Fruit fly (Drosophila melanogaster) whole organism, larva: ENCODE results near the gene Oatp30B.
A peak's percentile ranks its signal among the peaks of the same experiment; 100 is the strongest.

Experiments used
- noc ChIP-seq: fragments of 200-800 bp; sonication (Bioruptor generic); optimal IDR thresholded peaks from 3 replicates; lab custom pipeline; 2019; ENCODE audit warnings: missing biosample characterization, mild to moderate bottlenecking, missing genetic modification characterization, moderate library complexity

Gene Oatp30B

DNA sequence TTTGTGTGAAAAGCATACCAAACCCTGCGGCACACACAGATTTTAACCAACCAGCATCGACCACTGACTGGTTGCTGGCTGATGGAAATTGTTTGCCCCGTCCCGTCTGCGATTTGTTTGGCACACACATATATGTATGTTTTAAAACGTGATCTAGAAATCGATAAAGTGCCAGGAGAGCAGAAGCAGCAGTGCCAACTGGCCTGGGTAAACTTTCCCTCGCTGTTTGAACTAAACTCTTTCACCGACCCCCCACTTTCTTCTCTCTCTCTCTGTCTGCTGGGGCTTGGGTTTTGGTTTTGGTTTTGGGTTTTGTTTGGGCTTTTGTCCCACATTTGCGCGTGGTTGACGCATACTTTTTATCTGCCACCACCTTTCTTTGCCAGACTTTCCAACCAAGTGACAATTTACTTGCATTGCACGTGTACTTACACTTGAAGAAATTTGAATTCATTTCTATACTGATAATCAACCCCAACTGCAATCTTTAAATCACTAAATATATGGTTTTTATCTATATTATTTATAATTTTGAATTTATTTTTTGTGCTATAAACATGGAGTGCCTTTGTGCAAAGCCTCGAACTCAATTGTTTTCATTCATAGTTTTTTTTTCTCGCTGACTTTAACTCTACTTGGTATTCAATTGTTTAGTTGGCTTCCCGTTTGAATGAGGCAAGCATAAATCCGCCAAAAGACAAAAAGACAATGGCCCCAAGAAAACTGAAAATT lies 15.5 kb upstream of the Oatp30B start:
- TF ChIP-seq noc (tag; lab: Kevin White, UChicago) = no peak

DNA sequence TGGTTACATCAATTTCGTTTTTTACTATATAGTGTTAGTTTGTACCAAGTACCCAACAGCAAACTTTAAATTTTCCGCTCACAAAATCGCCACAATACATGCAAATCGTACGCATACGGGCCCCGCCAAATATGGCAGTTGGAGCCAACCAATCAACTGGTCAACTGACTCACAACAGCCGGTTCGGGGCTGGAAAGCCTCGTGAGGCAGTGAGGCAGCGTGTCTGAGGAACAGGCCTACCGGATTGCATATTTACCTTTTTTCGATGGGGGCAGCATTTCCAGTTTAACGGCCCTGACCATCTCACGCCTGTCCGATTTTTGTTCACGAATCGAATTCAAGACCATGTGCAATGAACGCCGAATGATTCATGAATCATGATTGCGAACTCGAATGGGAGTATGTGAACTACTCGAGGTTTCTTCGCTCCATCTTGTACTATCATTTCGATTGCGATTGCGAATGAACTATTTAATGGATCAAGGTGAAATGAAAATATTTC lies 14.4 kb upstream of the Oatp30B start:
- TF ChIP-seq noc (tag; lab: Kevin White, UChicago) = no peak

DNA sequence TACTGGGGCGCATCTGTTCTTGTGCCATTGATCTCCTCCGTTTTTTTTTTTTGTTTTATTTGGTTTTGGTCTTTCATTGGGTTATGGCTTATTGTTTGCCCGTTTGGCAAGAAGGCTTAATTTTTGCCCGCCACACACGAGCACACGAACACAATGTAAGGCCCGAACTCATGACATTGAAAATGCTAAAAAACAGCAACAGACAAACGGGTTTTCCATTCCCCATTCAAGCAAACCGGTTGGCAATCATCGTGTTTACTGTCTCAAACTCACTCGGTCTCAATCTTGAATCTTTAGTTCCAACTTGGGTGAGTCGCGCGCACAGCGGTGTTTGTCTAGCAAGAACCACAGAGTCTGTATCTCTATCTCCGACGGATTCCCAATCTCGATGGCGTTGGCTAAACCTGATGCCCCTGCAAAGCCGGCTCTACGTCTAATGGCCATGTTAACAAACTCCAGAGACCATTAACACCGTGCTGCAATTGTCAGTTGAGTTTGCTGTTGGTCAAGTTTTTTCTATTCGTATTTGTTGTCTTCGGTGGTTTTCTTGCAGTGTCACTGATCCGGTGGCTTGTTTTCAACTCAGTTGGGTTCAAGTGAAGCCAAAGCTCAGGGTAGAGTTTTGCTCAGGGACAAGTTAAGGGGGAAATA lies 12.3 kb upstream of the Oatp30B start:
- TF ChIP-seq noc (tag; lab: Kevin White, UChicago) = no peak

dm6 chr2L:9509653-9510052 lies 11.4 kb upstream of the Oatp30B start:
- no peak for TF ChIP-seq noc (tag; lab: Kevin White, UChicago)

dm6 chr2L:9510429-9510828 lies 10.6 kb upstream of the Oatp30B start:
- TF ChIP-seq noc (tag; lab: Kevin White, UChicago) = no peak

- TF ChIP-seq noc (tag; lab: Kevin White, UChicago) = no peak
Measured at dm6 chr2L:9512401-9513198, 8.4 kb upstream of the Oatp30B start.

- TF ChIP-seq noc (tag; lab: Kevin White, UChicago) = no peak
Measured at dm6 chr2L:9513771-9514170, 7.2 kb upstream of the Oatp30B start.

DNA sequence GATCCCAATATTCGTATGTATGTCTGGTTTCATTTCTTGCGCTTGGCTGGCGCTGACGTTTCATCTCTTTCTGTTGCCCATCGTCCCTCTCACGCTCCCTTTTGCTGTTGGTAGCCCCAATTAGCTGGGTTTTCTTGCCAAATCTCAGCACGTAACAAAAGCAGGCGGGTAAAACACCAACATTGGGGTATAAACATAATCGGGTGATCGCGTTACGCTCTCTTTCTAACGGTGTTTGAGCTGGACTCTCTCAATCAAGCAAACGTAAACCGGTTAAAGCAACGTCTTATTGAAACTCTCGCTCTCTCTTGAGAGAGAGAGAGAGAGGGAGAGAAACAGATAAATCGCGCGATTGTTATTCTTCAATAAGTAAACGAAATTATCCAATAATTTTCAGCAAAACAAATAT lies 1.8 kb downstream of the Oatp30B start:
- no peak for TF ChIP-seq noc (tag; lab: Kevin White, UChicago)

dm6 chr2L:9524915-9525314 lies 3.9 kb downstream of the Oatp30B start:
- no peak for TF ChIP-seq noc (tag; lab: Kevin White, UChicago)

dm6 chr2L:9525719-9526118 lies 4.7 kb downstream of the Oatp30B start:
- TF ChIP-seq noc (tag; lab: Kevin White, UChicago) = peak; percentile 69

DNA sequence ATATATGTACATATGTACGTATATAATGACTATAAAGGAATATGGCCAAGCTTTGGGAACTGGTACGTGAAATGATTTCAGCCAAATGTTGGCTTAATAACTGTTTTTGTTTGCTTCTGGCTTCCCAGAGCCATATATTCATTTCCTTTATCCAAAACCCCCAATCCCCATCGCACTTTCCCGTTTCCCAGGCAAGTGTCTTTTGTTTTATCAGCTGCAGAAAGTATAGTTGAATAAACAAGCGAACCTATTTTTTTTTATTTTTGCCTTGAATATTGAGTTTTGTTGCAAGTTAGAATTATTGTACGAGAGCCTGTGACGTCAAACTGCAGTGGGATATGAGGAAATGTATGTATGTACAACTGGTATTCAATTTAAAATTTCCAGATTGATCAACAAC lies 5.5 kb downstream of the Oatp30B start:
- TF ChIP-seq noc (tag; lab: Kevin White, UChicago) = peak; percentile 55

dm6 chr2L:9528215-9528614 lies 7.2 kb downstream of the Oatp30B start, which contains the start of gene CG31883:
Gene CG31883 (plus strand): TSS chr2L:9528515.
- no peak for TF ChIP-seq noc (tag; lab: Kevin White, UChicago)

- peak; percentile 56 for TF ChIP-seq noc (tag; lab: Kevin White, UChicago)
Measured at dm6 chr2L:9529858-9530378, 8.9 kb downstream of the Oatp30B start.

- TF ChIP-seq noc (tag; lab: Kevin White, UChicago) = no peak
Measured at dm6 chr2L:9539988-9540573, 19.1 kb downstream of the Oatp30B start, which contains the start of gene CG17855. Gene CG17855 (plus strand): TSS chr2L:9540523.

DNA sequence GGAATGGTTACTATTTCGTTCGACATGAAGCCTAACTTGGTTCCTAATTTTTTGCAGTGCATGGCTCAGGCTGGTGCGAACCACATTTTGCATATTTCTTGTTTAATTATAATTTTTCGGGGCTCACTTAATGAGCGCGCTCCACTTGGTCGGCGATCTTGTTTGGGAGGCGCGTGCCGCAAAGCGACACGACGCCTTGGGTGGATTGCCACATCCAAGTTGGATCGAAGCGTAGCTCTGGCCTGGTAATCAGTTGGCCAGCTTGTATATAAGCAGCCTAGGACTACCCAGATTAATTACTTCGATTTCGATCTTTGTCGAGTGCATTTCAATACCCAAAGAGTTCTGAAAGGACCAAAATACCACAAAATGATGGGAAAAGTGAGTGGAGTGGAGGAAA lies 21.6 kb downstream of the Oatp30B start, which contains the start of gene Cpr30B:
Gene Cpr30B, plus strand, starts transcription at position 301 of the 400 bp plus-strand sequence.
- TF ChIP-seq noc (tag; lab: Kevin White, UChicago) = no peak
